Fruit fly (Drosophila melanogaster) whole organism, pupa: ENCODE data around the gene CG17075.

Experiments used
- CG13204 ChIP-seq: fragments of 200-800 bp; sonication (Bioruptor generic); optimal IDR thresholded peaks from 2 replicates; lab custom pipeline; 2018; ENCODE audit warnings: missing biosample characterization, mild to moderate bottlenecking, missing genetic modification characterization, moderate library complexity
- CG15710 ChIP-seq: fragments of 200-800 bp; sonication (Bioruptor generic); optimal IDR thresholded peaks from 2 replicates; lab custom pipeline; 2018; ENCODE audit warnings: missing biosample characterization, mild to moderate bottlenecking, missing genetic modification characterization, moderate library complexity
- CG4496 ChIP-seq: fragments of 200-800 bp; sonication (Bioruptor generic); IDR thresholded peaks from 3 replicates; pipeline ENCODE4 v1.3.6; 2022; ENCODE audit warnings: missing biosample characterization, missing genetic modification characterization
- CG9948 ChIP-seq: fragments of 200-800 bp; sonication (Bioruptor generic); optimal IDR thresholded peaks from 2 replicates; lab custom pipeline; 2018; ENCODE audit warnings: missing biosample characterization, mild to moderate bottlenecking, missing genetic modification characterization, moderate library complexity
- EcR ChIP-seq: fragments of 200-800 bp; sonication (Bioruptor generic); optimal IDR thresholded peaks from 3 replicates; lab custom pipeline; 2019; ENCODE audit warnings: missing biosample characterization, missing genetic modification characterization, mild to moderate bottlenecking, moderate library complexity, missing genetic modification reagents
- Ets98B ChIP-seq: fragments of 200-800 bp; sonication (Bioruptor generic); IDR thresholded peaks from 2 replicates; pipeline ENCODE4 v1.3.6; 2022; ENCODE audit warnings: missing biosample characterization, missing genetic modification characterization

DNA sequence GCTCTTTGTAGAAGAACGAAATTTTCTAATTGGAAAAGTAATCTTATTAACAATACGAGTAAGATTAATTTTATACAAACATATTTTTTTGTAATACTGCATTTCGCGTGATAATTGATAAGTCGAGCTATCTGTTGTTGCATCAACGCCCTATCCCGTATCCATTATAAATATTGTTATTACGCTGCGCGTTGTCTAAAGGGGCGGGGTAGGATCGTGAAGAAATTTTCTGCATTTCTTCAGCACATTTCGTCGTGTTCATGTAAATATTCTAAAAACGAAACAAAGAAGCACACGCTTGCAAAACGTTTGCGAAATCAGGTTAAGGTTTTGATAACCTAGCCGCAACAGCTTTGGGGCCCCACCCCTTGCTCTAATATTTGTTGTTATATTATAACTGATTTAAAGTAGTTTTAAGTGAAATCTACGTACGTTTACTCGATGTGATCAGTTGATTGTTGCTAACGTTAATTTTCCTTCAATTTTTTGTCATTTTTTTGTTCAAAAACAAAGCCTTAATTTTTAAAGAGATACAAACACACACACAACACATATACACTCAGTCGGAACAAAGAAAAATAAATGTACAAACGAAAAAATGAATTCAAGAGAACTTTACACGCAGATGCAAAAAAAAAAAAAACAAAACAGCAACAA lies 36.1 kb upstream of the CG17075 start:
- TF ChIP-seq CG15710 (tag; lab: Kevin White, UChicago): no peak
- no peak for TF ChIP-seq Ets98B (GFP tag; lab: Robert Waterston, UW)
- TF ChIP-seq CG13204: no peak
- TF ChIP-seq CG9948 (tag; lab: Kevin White, UChicago): no peak
- TF ChIP-seq EcR (GFP tag; lab: Kevin White, UChicago): no peak
- TF ChIP-seq CG4496 (GFP tag; lab: Robert Waterston, UW): no peak
